Fruit fly (Drosophila melanogaster) S2 (cell line): Measurements from ENCODE around the gene CG15747.
A peak's percentile ranks its signal among the peaks of the same experiment; 100 is the strongest.

Experiments
- CG8478 ChIP-seq: fragments of >200 bp; optimal IDR thresholded peaks from 2 replicates; lab custom pipeline; 2018
- CTCF ChIP-seq, 2 experiments: fragments of >200 bp; optimal IDR thresholded peaks; 2 replicates each; lab custom pipeline; 2018

CG15747 gene

dm6 chrX:13358240-13358799 is 20.2 kb downstream of the CG15747 start:
- no peak for TF ChIP-seq CG8478 (lab: Kevin White, UChicago)
- TF ChIP-seq CTCF (optimal IDR thresholded peaks at IDR 0.05; lab: Kevin White, UChicago) = no peak

dm6 chrX:13358948-13359347 is 20.8 kb downstream of the CG15747 start, which contains the start of gene Syt12:
Syt12 (plus strand) TSS chrX:13359248.
- TF ChIP-seq CG8478 (lab: Kevin White, UChicago) (no peak), CTCF (optimal IDR thresholded peaks at IDR 0.05; lab: Kevin White, UChicago) (no peak)

- TF ChIP-seq CTCF (optimal IDR thresholded peaks at IDR 0.05; lab: Kevin White, UChicago) = no peak
- TF ChIP-seq CG8478 (lab: Kevin White, UChicago) = no peak
Measured at dm6 chrX:13368149-13368548, 30.0 kb downstream of the CG15747 start, which contains the start of gene dmrt11E. dmrt11E (plus strand) TSS chrX:13368191.

dm6 chrX:13369438-13369837 is 31.3 kb downstream of the CG15747 start:
- TF ChIP-seq CTCF (optimal IDR thresholded peaks at IDR 0.05; lab: Kevin White, UChicago) (no peak), CG8478 (lab: Kevin White, UChicago) (no peak)

- TF ChIP-seq CTCF (optimal IDR thresholded peaks at IDR 0.05; lab: Kevin White, UChicago) (no peak), CG8478 (lab: Kevin White, UChicago) (no peak)
Measured at dm6 chrX:13370306-13370705, 32.2 kb downstream of the CG15747 start, which contains the start of gene CG1640. CG1640 (plus strand) TSS chrX:13370606.

- no peak for TF ChIP-seq CG8478 (lab: Kevin White, UChicago)
- no peak for TF ChIP-seq CTCF (optimal IDR thresholded peaks at IDR 0.05; lab: Kevin White, UChicago)
Measured at dm6 chrX:13370826-13371703, 32.9 kb downstream of the CG15747 start.

- TF ChIP-seq CTCF (optimal IDR thresholded peaks at IDR 0.05; lab: Kevin White, UChicago) (no peak), CG8478 (lab: Kevin White, UChicago) (no peak)
Measured at dm6 chrX:13371704-13372049, 33.6 kb downstream of the CG15747 start.

dm6 chrX:13372512-13372911 is 34.4 kb downstream of the CG15747 start:
- TF ChIP-seq CTCF (optimal IDR thresholded peaks at IDR 0.05; lab: Kevin White, UChicago) = no peak
- no peak for TF ChIP-seq CG8478 (lab: Kevin White, UChicago)

dm6 chrX:13373239-13374153 is 35.4 kb downstream of the CG15747 start:
- TF ChIP-seq CTCF (optimal IDR thresholded peaks at IDR 0.05; lab: Kevin White, UChicago) (peak in 1 of 2 experiments; percentile 4), CG8478 (lab: Kevin White, UChicago) (no peak)

- no peak for TF ChIP-seq CTCF (optimal IDR thresholded peaks at IDR 0.05; lab: Kevin White, UChicago)
- TF ChIP-seq CG8478 (lab: Kevin White, UChicago) = no peak
Measured at dm6 chrX:13374154-13374536, 36.0 kb downstream of the CG15747 start.

- TF ChIP-seq CTCF (optimal IDR thresholded peaks at IDR 0.05; lab: Kevin White, UChicago) (no peak), CG8478 (lab: Kevin White, UChicago) (no peak)
Measured at dm6 chrX:13374979-13375378, 36.9 kb downstream of the CG15747 start.

- no peak for TF ChIP-seq CTCF (optimal IDR thresholded peaks at IDR 0.05; lab: Kevin White, UChicago)
Measured at dm6 chrX:13375489-13375997, 37.4 kb downstream of the CG15747 start.

dm6 chrX:13376520-13376919 is 38.4 kb downstream of the CG15747 start:
- no peak for TF ChIP-seq CTCF (optimal IDR thresholded peaks at IDR 0.05; lab: Kevin White, UChicago)
- TF ChIP-seq CG8478 (lab: Kevin White, UChicago) = no peak

dm6 chrX:13383770-13384169 is 45.7 kb downstream of the CG15747 start:
- no peak for TF ChIP-seq CG8478 (lab: Kevin White, UChicago)
- TF ChIP-seq CTCF (optimal IDR thresholded peaks at IDR 0.05; lab: Kevin White, UChicago) = no peak
